Worm (Caenorhabditis elegans) whole organism, late embryonic: ENCODE data around the gene W05H7.1.

Experiments used
- dmd-4 ChIP-seq: sonication (generic microtip); optimal IDR thresholded peaks from 2 replicates; lab custom pipeline; 2016; ENCODE audit warnings: borderline replicate concordance, missing genetic modification characterization, missing compliant biosample characterization
- elt-4 ChIP-seq: sonication (generic microtip); optimal IDR thresholded peaks from 2 replicates; lab custom pipeline; 2016; ENCODE audit warnings: missing genetic modification characterization, missing compliant biosample characterization
- pqm-1 ChIP-seq: sonication (generic microtip); optimal IDR thresholded peaks from 2 replicates; lab custom pipeline; 2016; ENCODE audit warnings: missing genetic modification characterization, missing compliant biosample characterization

ce11 chrX:1424509-1424908 is 26.1 kb upstream of the W05H7.1 start, which contains the start of gene F19G12.3:
- no peak for TF ChIP-seq dmd-4
- no peak for TF ChIP-seq pqm-1
- TF ChIP-seq elt-4 (tag; lab: Kevin White, UChicago): no peak
